Worm (Caenorhabditis elegans): ENCODE measurements around the gene lin-49.

The lin-49 gene

ce11 chrIV:8597504-8597903 is 23.0 kb upstream of the lin-49 start (continued):
- TF ChIP-seq rbr-2 (tag; optimal IDR thresholded peaks at IDR 0.05) (peak; percentile 7), F37D6.2 (tag; optimal IDR thresholded peaks at IDR 0.05) (no peak), tag-97 (GFP tag; IDR thresholded peaks at IDR 0.05) (no peak), T26A8.4 (GFP tag; IDR thresholded peaks at IDR 0.05) (no peak), nhr-42 (GFP tag; IDR thresholded peaks at IDR 0.05) (no peak), nhr-25 (tag; optimal IDR thresholded peaks at IDR 0.05; ENCODE audit: borderline replicate concordance, insufficient read depth) (no peak), zip-11 (GFP tag; IDR thresholded peaks at IDR 0.05) (no peak), dpl-1 (GFP tag; optimal IDR thresholded peaks at IDR 0.05) (no peak), zfp-2 (tag; optimal IDR thresholded peaks at IDR 0.05) (no peak)

- TF ChIP-seq ces-1 (GFP tag; optimal IDR thresholded peaks at IDR 0.05) (no peak), unc-62 (GFP tag; optimal IDR thresholded peaks at IDR 0.05 in 1 of 2) (peak in 1 of 2 experiments; percentile 15), unc-62 (tag; optimal IDR thresholded peaks at IDR 0.05) (no peak), daf-12 (tag; optimal IDR thresholded peaks at IDR 0.05) (no peak), hlh-30 (tag; optimal IDR thresholded peaks at IDR 0.05; ENCODE audit: insufficient read depth) (peak; percentile 2), nhr-28 (tag; optimal IDR thresholded peaks at IDR 0.05) (peak; percentile 70)
These were observed 19.7 kb upstream of the lin-49 start, which contains the start of gene Y59H11AR.4 for ce11 chrIV:8600712-8601330. Gene Y59H11AR.4 (minus strand): TSS chrIV:8600762.

- TF ChIP-seq F26F4.8 (GFP tag; conservative IDR thresholded peaks at IDR 0.05) (no peak), F44E2.7 (GFP tag; IDR thresholded peaks at IDR 0.05) (no peak), cey-2 (tag; optimal IDR thresholded peaks at IDR 0.05; ENCODE audit: borderline replicate concordance, insufficient read depth) (no peak), jun-1 (tag; optimal IDR thresholded peaks at IDR 0.05) (no peak), zip-2 (tag; optimal IDR thresholded peaks at IDR 0.05) (no peak), egl-27 (tag; optimal IDR thresholded peaks at IDR 0.05) (no peak), php-3 (GFP tag; IDR thresholded peaks at IDR 0.05) (no peak)
These were observed 17.6 kb upstream of the lin-49 start, which contains the start of gene Y59H11AR.10 for ce11 chrIV:8602877-8603276. Gene Y59H11AR.10 (plus strand): TSS chrIV:8603177.

DNA sequence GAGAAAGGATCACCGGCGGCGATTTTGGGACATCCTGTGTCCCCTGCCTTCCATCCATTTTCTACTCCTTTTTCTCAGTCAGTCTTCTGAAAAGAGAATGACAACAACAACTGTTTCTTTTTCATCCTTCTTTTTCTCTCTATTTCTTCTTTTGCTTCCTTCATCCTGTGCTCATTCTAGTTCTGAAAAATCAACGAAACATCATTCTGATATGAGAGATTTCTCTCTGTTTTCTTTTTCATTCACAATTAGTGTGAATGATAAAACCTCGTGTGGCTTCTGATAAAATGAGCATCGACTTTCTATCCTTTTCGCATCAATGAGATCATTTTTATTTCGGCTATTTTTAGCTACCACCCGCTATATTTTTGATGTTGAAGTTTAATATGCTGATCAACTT is 15.3 kb upstream of the lin-49 start:
- no peak for TF ChIP-seq ceh-28 (tag; optimal IDR thresholded peaks at IDR 0.05)
- TF ChIP-seq aha-1 (tag): no peak
- no peak for TF ChIP-seq T20F7.1 (GFP tag; optimal IDR thresholded peaks at IDR 0.05)
- TF ChIP-seq nhr-11 (tag; optimal IDR thresholded peaks at IDR 0.05): peak; percentile 66
- no peak for TF ChIP-seq jun-1 (tag; optimal IDR thresholded peaks at IDR 0.05)
- no peak for TF ChIP-seq ces-1 (GFP tag; optimal IDR thresholded peaks at IDR 0.05)
- TF ChIP-seq mdt-29 (GFP tag; IDR thresholded peaks at IDR 0.05): no peak
- TF ChIP-seq snpc-4 (tag; optimal IDR thresholded peaks at IDR 0.05): no peak
- TF ChIP-seq dmd-6 (GFP tag; IDR thresholded peaks at IDR 0.05): no peak
- TF ChIP-seq spr-3 (GFP tag; optimal IDR thresholded peaks at IDR 0.05): no peak
- TF ChIP-seq mdl-1 (tag; optimal IDR thresholded peaks at IDR 0.05): peak in 1 of 2 experiments; percentile 1
- TF ChIP-seq cey-2 (tag; optimal IDR thresholded peaks at IDR 0.05; ENCODE audit: borderline replicate concordance, insufficient read depth): no peak
- peak in 1 of 2 experiments; percentile 48 for TF ChIP-seq daf-16 (GFP tag; optimal IDR thresholded peaks at IDR 0.05)
- no peak for TF ChIP-seq daf-16 (tag; optimal IDR thresholded peaks at IDR 0.05)
- no peak for TF ChIP-seq tag-97 (GFP tag; IDR thresholded peaks at IDR 0.05)
- TF ChIP-seq hlh-11 (tag; optimal IDR thresholded peaks at IDR 0.05): no peak
- TF ChIP-seq vab-7 (GFP tag; IDR thresholded peaks at IDR 0.05): no peak
- TF ChIP-seq F26F4.8 (GFP tag; conservative IDR thresholded peaks at IDR 0.05): no peak
- TF ChIP-seq ZK337.2 (GFP tag; IDR thresholded peaks at IDR 0.05): peak; percentile 37; the same call in 1 of the 2 replicates
- peak in 1 of 2 experiments; percentile 41 for TF ChIP-seq unc-62 (GFP tag; optimal IDR thresholded peaks at IDR 0.05 in 1 of 2)
- TF ChIP-seq unc-62 (tag; optimal IDR thresholded peaks at IDR 0.05): no peak

All from whole organism, L4 larva.